Worm (Caenorhabditis elegans) whole organism, L2 larva: ENCODE measurements around the gene srbc-38.
A peak's percentile ranks its signal among the peaks of the same experiment; 100 is the strongest.

ENCODE experiments used
- C34F6.9 ChIP-seq: fragments of 150-350 bp; optimal IDR thresholded peaks from 2 replicates; lab custom pipeline; 2014; ENCODE audit warnings: missing biosample characterization, missing genetic modification characterization
- R02D3.7 ChIP-seq: fragments of 150-350 bp; optimal IDR thresholded peaks from 2 replicates; lab custom pipeline; 2014; ENCODE audit warnings: missing biosample characterization, missing genetic modification characterization
- Y55F3AM.14 ChIP-seq: fragments of 200-800 bp; sonication (Bioruptor generic); optimal IDR thresholded peaks from 2 replicates; lab custom pipeline; 2018; ENCODE audit warnings: mild to moderate bottlenecking, missing genetic modification characterization, missing compliant biosample characterization
- ZK546.5 ChIP-seq: sonication (generic microtip); optimal IDR thresholded peaks from 2 replicates; lab custom pipeline; 2017; ENCODE audit warnings: missing biosample characterization, missing genetic modification characterization
- alr-1 ChIP-seq: fragments of 150-350 bp; optimal IDR thresholded peaks from 2 replicates; lab custom pipeline; 2014; ENCODE audit warnings: missing biosample characterization, missing genetic modification characterization
- aly-2 ChIP-seq: fragments of 150-350 bp; optimal IDR thresholded peaks from 2 replicates; lab custom pipeline; 2014; ENCODE audit warnings: missing biosample characterization, missing genetic modification characterization
- ama-1 ChIP-seq: fragments of 150-350 bp; optimal IDR thresholded peaks from 2 replicates; lab custom pipeline; 2018; ENCODE audit warnings: inconsistent platforms
- ceh-16 ChIP-seq: fragments of 150-350 bp; optimal IDR thresholded peaks from 2 replicates; lab custom pipeline; 2014; ENCODE audit warnings: missing biosample characterization, missing genetic modification characterization
- ceh-82 ChIP-seq: fragments of 150-350 bp; optimal IDR thresholded peaks from 2 replicates; lab custom pipeline; 2014; ENCODE audit warnings: missing biosample characterization, missing genetic modification characterization
- fos-1 ChIP-seq: fragments of 150-350 bp; optimal IDR thresholded peaks from 2 replicates; lab custom pipeline; 2014; ENCODE audit warnings: missing biosample characterization, missing genetic modification characterization
- lsy-2 ChIP-seq, 2 experiments: fragments of 150-350 bp in 1 of 2; sonication (generic microtip) in 1 of 2; optimal IDR thresholded peaks; 2 replicates each; lab custom pipeline; 2014 to 2017; ENCODE audit warnings: missing biosample characterization in 2 of 2, missing genetic modification characterization in 2 of 2
- mab-5 ChIP-seq: fragments of 150-350 bp; optimal IDR thresholded peaks from 2 replicates; lab custom pipeline; 2014; ENCODE audit warnings: missing biosample characterization, missing genetic modification characterization
- mdl-1 ChIP-seq, 2 experiments: fragments of 150-350 bp in 1 of 2; sonication (generic microtip) in 1 of 2; optimal IDR thresholded peaks; 2 replicates each; lab custom pipeline; 2017; ENCODE audit warnings: missing biosample characterization in 2 of 2, missing genetic modification characterization in 2 of 2
- nhr-12 ChIP-seq: fragments of 150-350 bp; optimal IDR thresholded peaks from 2 replicates; lab custom pipeline; 2014; ENCODE audit warnings: missing biosample characterization, missing genetic modification characterization
- nhr-21 ChIP-seq: fragments of 150-350 bp; optimal IDR thresholded peaks from 2 replicates; lab custom pipeline; 2014; ENCODE audit warnings: missing biosample characterization, missing genetic modification characterization
- nhr-23 ChIP-seq: fragments of 150-350 bp; optimal IDR thresholded peaks from 2 replicates; lab custom pipeline; 2014; ENCODE audit warnings: missing biosample characterization, missing genetic modification reagents, missing genetic modification characterization
- nhr-237 ChIP-seq: fragments of 150-350 bp; optimal IDR thresholded peaks from 2 replicates; lab custom pipeline; 2014; ENCODE audit warnings: missing biosample characterization, missing genetic modification characterization
- nhr-25 ChIP-seq: fragments of 150-350 bp; sonication (generic microtip); optimal IDR thresholded peaks from 3 replicates; lab custom pipeline; 2014; ENCODE audit warnings: missing biosample characterization, missing genetic modification characterization
- sem-4 ChIP-seq: fragments of 150-350 bp; optimal IDR thresholded peaks from 2 replicates; lab custom pipeline; 2014; ENCODE audit warnings: missing biosample characterization, missing genetic modification reagents, missing genetic modification characterization
- sma-3 ChIP-seq: sonication (generic microtip); optimal IDR thresholded peaks from 2 replicates; lab custom pipeline; 2016; ENCODE audit warnings: missing genetic modification reagents, missing genetic modification characterization, missing compliant biosample characterization
- sma-9 ChIP-seq, 2 experiments: fragments of 150-350 bp in 1 of 2; sonication (generic microtip) in 1 of 2; optimal IDR thresholded peaks; 2 replicates each; lab custom pipeline; 2014 to 2016; ENCODE audit warnings: missing genetic modification characterization in 2 of 2, mild to moderate bottlenecking in 1 of 2, missing biosample characterization in 1 of 2, missing compliant biosample characterization in 1 of 2, missing genetic modification reagents in 1 of 2, moderate library complexity in 1 of 2
- snpc-4 ChIP-seq: fragments of 150-350 bp; optimal IDR thresholded peaks from 2 replicates; lab custom pipeline; 2014; ENCODE audit warnings: missing biosample characterization, missing genetic modification characterization
- unc-39 ChIP-seq: fragments of 150-350 bp; optimal IDR thresholded peaks from 2 replicates; lab custom pipeline; 2014; ENCODE audit warnings: missing biosample characterization, missing genetic modification characterization
- zag-1 ChIP-seq: fragments of 150-350 bp; optimal IDR thresholded peaks from 2 replicates; lab custom pipeline; 2014; ENCODE audit warnings: missing biosample characterization, missing genetic modification characterization
- ztf-1 ChIP-seq: fragments of 200-800 bp; sonication (Bioruptor generic); conservative IDR thresholded peaks from 2 replicates; pipeline ENCODE4 v1.3.6; 2022; ENCODE audit warnings: missing genetic modification characterization, missing compliant biosample characterization
- ztf-11 ChIP-seq: sonication (generic microtip); optimal IDR thresholded peaks from 2 replicates; lab custom pipeline; 2017; ENCODE audit warnings: missing biosample characterization, missing genetic modification characterization

srbc-38 gene

DNA sequence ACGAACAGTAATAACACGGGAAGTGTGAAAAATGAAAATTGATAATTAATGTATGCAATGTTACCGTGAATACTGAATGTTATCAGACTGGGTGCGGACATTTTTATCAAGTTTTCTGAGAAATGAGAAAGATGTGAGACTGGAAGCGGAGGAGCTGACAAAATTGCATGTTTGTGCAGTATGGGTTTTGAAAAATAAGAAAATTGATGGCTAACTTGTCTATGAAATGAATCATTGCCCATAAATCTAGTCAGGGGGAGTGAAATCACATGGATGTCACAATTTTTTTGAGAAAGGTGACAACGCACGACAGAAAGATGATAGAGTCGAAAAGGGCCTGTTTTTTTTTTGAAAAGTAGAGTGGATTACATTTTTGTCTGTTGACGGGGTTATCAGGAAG, 35.7 kb upstream of the srbc-38 start, which contains the start of gene sru-24:
Gene sru-24, minus strand, starts transcription at position 101 of the 400 bp plus-strand sequence.
- TF ChIP-seq nhr-237 (tag; lab: Kevin White, UChicago) (no peak), ama-1 (lab: Kevin White, UChicago) (no peak), nhr-21 (tag; lab: Kevin White, UChicago) (no peak), alr-1 (tag; lab: Kevin White, UChicago) (no peak), mdl-1 (tag; optimal IDR thresholded peaks at IDR 0.05; lab: Kevin White, UChicago) (no peak)

DNA sequence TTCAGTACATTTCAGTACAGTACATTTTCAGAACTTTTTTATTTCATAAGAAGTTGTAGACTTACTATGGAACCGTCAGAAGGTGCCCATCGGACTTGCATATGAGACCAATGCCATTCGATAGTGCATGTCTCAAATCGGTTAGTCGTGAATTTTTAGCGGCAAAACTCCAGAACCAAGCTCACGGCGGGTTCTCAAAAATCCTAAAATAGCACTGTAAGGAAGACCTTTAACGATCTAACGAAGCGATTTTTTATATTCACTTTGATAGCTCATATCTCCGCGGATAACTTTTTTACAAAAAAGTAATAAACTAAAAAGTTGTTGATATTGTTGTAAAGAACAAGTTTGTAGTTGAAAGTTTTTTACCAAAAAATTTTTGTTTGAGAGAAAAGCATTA, 32.8 kb upstream of the srbc-38 start, which contains the start of gene sru-25:
Gene sru-25, minus strand, starts transcription at position 101 of the 400 bp plus-strand sequence.
- TF ChIP-seq nhr-12 (tag; lab: Kevin White, UChicago) (no peak), ZK546.5 (tag; lab: Kevin White, UChicago) (no peak), sma-3 (no peak), lsy-2 (tag; optimal IDR thresholded peaks at IDR 0.05; lab: Kevin White, UChicago) (no peak), aly-2 (tag; lab: Kevin White, UChicago) (no peak), ztf-11 (tag; lab: Kevin White, UChicago) (no peak), unc-39 (tag; lab: Kevin White, UChicago) (no peak), C34F6.9 (no peak), R02D3.7 (tag; lab: Kevin White, UChicago) (no peak), ceh-16 (no peak), mdl-1 (tag; optimal IDR thresholded peaks at IDR 0.05; lab: Kevin White, UChicago) (no peak), Y55F3AM.14 (no peak), mab-5 (no peak), ztf-1 (GFP tag; lab: Robert Waterston, UW) (no peak), ama-1 (lab: Kevin White, UChicago) (no peak)

DNA sequence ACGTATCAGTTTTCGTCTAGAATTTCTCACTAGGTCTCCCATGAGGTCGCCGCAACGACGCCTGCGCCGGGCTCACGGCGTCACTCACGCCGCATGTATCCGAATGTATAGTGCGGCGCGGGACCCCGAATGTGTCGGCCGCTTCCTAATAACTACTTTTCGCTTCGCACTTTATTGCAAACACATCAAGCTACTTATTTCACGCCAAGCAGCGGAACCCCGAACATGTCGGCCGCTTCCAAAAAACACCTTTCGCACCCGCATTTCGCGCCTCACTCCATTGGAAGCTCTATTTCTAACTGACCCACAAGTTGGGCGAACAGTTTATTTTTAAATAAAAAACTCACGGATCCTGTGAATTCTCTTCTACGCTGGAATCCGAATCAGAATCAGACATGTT, 30.9 kb upstream of the srbc-38 start:
- TF ChIP-seq snpc-4 (tag; lab: Kevin White, UChicago) (peak; percentile 38), zag-1 (tag; lab: Kevin White, UChicago) (no peak)

DNA sequence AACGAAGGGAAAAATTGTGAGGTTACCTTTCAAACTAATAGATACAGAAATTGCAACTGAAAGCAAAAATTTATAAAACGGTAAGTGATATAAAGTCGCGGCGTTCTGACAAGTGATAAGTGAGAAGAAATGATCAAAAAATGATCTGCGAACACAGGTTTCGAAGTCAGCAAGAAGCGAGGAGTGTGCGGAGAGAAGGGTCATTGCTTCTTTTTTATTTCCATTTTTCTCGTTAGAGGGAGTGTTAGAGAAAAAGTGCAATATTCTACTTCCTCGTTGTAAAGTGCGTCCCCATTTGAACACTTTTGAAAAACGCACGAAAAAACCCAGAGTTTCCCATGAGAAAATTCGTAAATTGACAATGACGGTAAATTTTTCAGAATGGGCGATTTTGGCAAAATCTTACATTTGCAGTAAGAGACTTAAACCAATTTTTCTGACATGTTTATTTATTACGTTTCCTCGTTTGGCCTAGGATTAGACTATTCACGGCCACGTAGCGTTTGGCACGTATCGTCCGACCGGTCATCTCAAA, 30.4 kb upstream of the srbc-38 start, which contains the start of the genes fbxa-72 and srx-21:
Gene fbxa-72, minus strand, starts transcription at position 204 of the 535 bp plus-strand sequence.
Gene srx-21, plus strand, starts transcription at position 485 of the 535 bp plus-strand sequence.
- TF ChIP-seq ama-1 (lab: Kevin White, UChicago) = no peak
- no peak for TF ChIP-seq mab-5
- peak; percentile 42 for TF ChIP-seq nhr-25 (tag; lab: Kevin White, UChicago)
- no peak for TF ChIP-seq ceh-82 (tag; lab: Kevin White, UChicago)
- no peak for TF ChIP-seq sma-9 (GFP tag; optimal IDR thresholded peaks at IDR 0.05; lab: Kevin White, UChicago)
- TF ChIP-seq sma-9 (tag; optimal IDR thresholded peaks at IDR 0.05; lab: Kevin White, UChicago) = no peak
- peak; percentile 70 for TF ChIP-seq fos-1 (tag; lab: Kevin White, UChicago)
- TF ChIP-seq ZK546.5 (tag; lab: Kevin White, UChicago) = no peak

ce11 chrV:679663-680062, 27.4 kb upstream of the srbc-38 start, which contains the start of gene srx-22:
TSS of gene srx-22 (plus strand) at chrV:679963.
- no peak for TF ChIP-seq C34F6.9
- TF ChIP-seq mab-5 = no peak
- no peak for TF ChIP-seq lsy-2 (tag; optimal IDR thresholded peaks at IDR 0.05; lab: Kevin White, UChicago)

DNA sequence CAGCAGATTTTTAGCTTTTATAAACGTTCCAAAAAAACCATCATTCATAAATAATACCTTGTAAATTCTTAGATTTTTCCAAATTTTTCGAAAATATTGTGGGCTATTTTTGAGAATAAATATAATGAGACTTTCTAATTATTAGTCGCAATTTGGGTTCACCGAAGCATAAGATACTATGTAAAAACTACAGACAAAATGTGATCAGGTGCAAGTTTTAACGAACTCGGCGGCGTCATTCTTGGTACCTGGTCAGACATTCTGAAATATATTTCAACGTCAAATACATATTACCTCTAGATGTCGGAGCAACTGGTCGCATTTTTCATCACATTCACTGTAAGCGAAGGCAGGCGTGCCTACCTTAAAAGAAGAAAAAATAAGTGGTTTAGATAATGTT, 25.0 kb upstream of the srbc-38 start, which contains the start of gene srx-23:
Gene srx-23, plus strand, starts transcription at position 301 of the 400 bp plus-strand sequence.
- TF ChIP-seq ZK546.5 (tag; lab: Kevin White, UChicago) = no peak
- no peak for TF ChIP-seq unc-39 (tag; lab: Kevin White, UChicago)
- TF ChIP-seq, all 48 proteins: peak for 0

DNA sequence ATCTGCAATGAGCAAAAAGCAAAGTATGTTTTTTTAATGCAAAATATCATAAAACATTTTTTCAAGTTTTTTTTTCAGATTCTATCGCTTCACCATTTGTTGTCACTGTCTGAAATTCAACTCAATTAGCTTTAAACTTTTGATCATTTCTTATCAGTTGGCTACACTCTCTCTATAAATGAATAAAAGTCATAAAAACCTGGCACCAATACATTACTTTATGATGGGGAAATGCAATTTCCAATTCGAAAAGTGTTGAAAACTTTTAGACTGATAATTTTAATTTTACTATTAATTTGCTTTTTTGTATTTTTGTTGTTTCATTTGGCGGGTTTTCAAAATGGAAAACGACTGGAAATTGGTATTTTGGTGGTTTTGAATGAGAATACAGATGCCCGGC, 23.2 kb upstream of the srbc-38 start, which contains the start of gene F31F4.1:
Gene F31F4.1, plus strand, starts transcription at position 203 of the 400 bp plus-strand sequence.
- TF ChIP-seq fos-1 (tag; lab: Kevin White, UChicago) (peak; percentile 29), nhr-23 (tag; lab: Kevin White, UChicago) (no peak), ZK546.5 (tag; lab: Kevin White, UChicago) (no peak)

DNA sequence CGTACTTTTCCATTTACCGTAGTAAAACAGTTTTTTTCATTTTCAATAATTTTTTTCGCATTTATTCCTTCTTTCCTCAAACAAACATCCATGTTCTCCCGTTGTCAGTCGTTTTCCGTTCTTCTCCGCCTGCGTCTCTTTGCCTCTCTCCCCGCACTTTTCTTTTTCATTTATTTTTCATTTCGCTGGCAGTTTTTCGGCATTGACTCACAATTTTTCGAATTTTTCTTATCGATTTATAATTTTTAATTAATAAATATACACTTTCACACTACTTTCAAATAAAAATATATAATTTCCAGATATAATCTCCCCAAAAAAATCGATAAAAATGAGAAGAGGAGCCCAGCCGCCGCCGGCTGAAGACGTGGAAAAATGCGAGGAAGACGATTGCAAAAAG, 19.6 kb upstream of the srbc-38 start, which contains the start of gene H25P19.1:
Gene H25P19.1, plus strand, starts transcription at position 301 of the 400 bp plus-strand sequence.
- TF ChIP-seq sem-4 (tag; lab: Kevin White, UChicago) (no peak), ama-1 (lab: Kevin White, UChicago) (no peak), sma-9 (GFP tag; optimal IDR thresholded peaks at IDR 0.05; lab: Kevin White, UChicago) (no peak), sma-9 (tag; optimal IDR thresholded peaks at IDR 0.05; lab: Kevin White, UChicago) (no peak), ztf-1 (GFP tag; lab: Robert Waterston, UW) (no peak), unc-39 (tag; lab: Kevin White, UChicago) (no peak)
